Worm (Caenorhabditis elegans) whole organism, late embryonic: Measurements from ENCODE around the gene T16G12.1.

Experiments used
- Y22D7AL.16 ChIP-seq: sonication (generic microtip); optimal IDR thresholded peaks from 2 replicates; lab custom pipeline; 2016; ENCODE audit warnings: missing genetic modification characterization, missing compliant biosample characterization
- ceh-14 ChIP-seq: sonication (generic microtip); optimal IDR thresholded peaks from 2 replicates; lab custom pipeline; 2016; ENCODE audit warnings: missing genotype, missing genetic modification characterization, missing compliant biosample characterization
- ceh-30 ChIP-seq: fragments of 150-350 bp; optimal IDR thresholded peaks from 2 replicates; lab custom pipeline; 2014; ENCODE audit warnings: missing biosample characterization, missing genetic modification characterization
- ceh-6 ChIP-seq: fragments of 200-800 bp; sonication (Bioruptor generic); optimal IDR thresholded peaks from 2 replicates; lab custom pipeline; 2018; ENCODE audit warnings: mild to moderate bottlenecking, missing genetic modification characterization, missing compliant biosample characterization
- elt-2 ChIP-seq: sonication (generic microtip); optimal IDR thresholded peaks from 2 replicates; lab custom pipeline; 2016; ENCODE audit warnings: missing genetic modification reagents, missing genetic modification characterization, missing compliant biosample characterization
- fkh-6 ChIP-seq: sonication (generic microtip); optimal IDR thresholded peaks from 2 replicates; lab custom pipeline; 2016; ENCODE audit warnings: missing genetic modification characterization, missing compliant biosample characterization
- hlh-13 ChIP-seq: fragments of 200-800 bp; sonication (Bioruptor generic); optimal IDR thresholded peaks from 2 replicates; lab custom pipeline; 2018; ENCODE audit warnings: mild to moderate bottlenecking, missing genetic modification characterization, missing compliant biosample characterization
- hlh-15 ChIP-seq: sonication (generic microtip); optimal IDR thresholded peaks from 2 replicates; lab custom pipeline; 2016; ENCODE audit warnings: missing genetic modification characterization, missing compliant biosample characterization
- mec-3 ChIP-seq: sonication (generic microtip); optimal IDR thresholded peaks from 2 replicates; lab custom pipeline; 2016; ENCODE audit warnings: borderline replicate concordance, missing genetic modification characterization, missing compliant biosample characterization
- odd-2 ChIP-seq: sonication (generic microtip); optimal IDR thresholded peaks from 2 replicates; lab custom pipeline; 2017; ENCODE audit warnings: antibody characterized with exemption, mild to moderate bottlenecking, missing genetic modification characterization, missing compliant biosample characterization
- pros-1 ChIP-seq: fragments of 150-350 bp; optimal IDR thresholded peaks from 2 replicates; lab custom pipeline; 2014; ENCODE audit warnings: missing biosample characterization, missing genetic modification reagents, missing genetic modification characterization
- unc-42 ChIP-seq: sonication (generic microtip); optimal IDR thresholded peaks from 2 replicates; lab custom pipeline; 2016; ENCODE audit warnings: missing genotype, missing genetic modification characterization, missing compliant biosample characterization
- unc-55 ChIP-seq: sonication (generic microtip); optimal IDR thresholded peaks from 2 replicates; lab custom pipeline; 2017; ENCODE audit warnings: missing biosample characterization, missing genetic modification reagents, missing genetic modification characterization

DNA sequence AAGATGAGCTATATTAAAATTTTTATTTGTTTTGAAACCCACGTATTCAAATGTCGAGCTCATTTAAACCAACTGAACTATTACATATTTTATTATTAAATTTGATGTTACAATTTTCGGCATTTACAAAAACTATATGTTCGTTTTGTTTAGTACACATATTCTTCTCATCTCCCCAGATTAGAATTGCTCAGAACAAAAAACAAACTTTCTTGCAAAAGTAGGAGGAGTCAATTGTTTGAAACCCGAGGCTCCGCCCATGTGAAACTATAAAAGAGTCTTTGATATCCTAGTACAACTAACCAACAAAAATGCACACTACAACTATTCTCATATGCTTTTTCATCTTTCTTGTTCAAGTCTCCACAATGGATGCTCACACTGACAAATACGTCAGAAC, 23.7 kb downstream of the T16G12.1 start, which contains the start of gene ins-22:
- TF ChIP-seq Y22D7AL.16 (no peak), unc-42 (tag; lab: Kevin White, UChicago) (no peak), unc-55 (GFP tag; lab: Kevin White, UChicago) (no peak), hlh-13 (GFP tag; lab: Kevin White, UChicago) (no peak), hlh-15 (tag; lab: Kevin White, UChicago) (no peak), odd-2 (tag; lab: Kevin White, UChicago) (no peak), ceh-14 (tag; lab: Kevin White, UChicago) (no peak), ceh-30 (tag; lab: Kevin White, UChicago) (no peak), pros-1 (tag; lab: Kevin White, UChicago) (no peak), elt-2 (tag; lab: Kevin White, UChicago) (no peak), fkh-6 (no peak), ceh-6 (GFP tag; lab: Kevin White, UChicago) (no peak), mec-3 (tag; lab: Kevin White, UChicago) (no peak)
